Fruit fly (Drosophila melanogaster): Measurements from ENCODE around the gene CG1504.

- no peak for TF ChIP-seq CTCF (optimal IDR thresholded peaks at IDR 0.05)
- no peak for TF ChIP-seq CG8478 (optimal IDR thresholded peaks at IDR 0.05)
Observed at dm6 chrX:20269669-20270068, 60.5 kb downstream of the CG1504 start, which contains the start of gene Inx6.
